Worm (Caenorhabditis elegans) whole organism, dauer: ENCODE measurements around the gene nhr-199.
"Not testable (repeated sequence)": the region's sequence is repeated elsewhere in the genome, so short reads cannot be mapped to it uniquely, and the experiment has no call there.

Experiments used
- unc-62 ChIP-seq: sonication (generic microtip); optimal IDR thresholded peaks from 2 replicates; lab custom pipeline; 2017; ENCODE audit warnings: missing biosample characterization, missing genetic modification reagents, missing genetic modification characterization

Gene nhr-199

DNA sequence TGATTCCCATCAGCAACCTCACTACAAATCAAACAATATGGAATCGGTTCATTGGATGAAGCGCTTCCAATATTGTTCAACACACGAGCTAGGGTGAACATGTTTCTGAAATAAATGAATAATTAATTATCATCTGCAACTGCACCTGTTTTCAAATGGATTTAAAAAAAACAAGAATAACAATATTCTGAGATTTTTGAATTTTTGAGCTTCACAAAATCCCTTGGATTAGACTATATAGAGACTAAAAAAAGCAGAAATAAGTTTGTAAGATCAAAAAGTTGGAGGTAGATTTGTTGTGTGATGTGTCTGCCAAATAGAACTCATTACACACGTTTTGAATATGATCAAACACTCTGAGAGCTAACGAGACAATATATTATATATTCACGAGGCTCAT, at the start of gene nhr-199:
Gene nhr-199, minus strand, starts transcription at position 101 of the 400 bp plus-strand sequence.
- TF ChIP-seq unc-62, result no peak

DNA sequence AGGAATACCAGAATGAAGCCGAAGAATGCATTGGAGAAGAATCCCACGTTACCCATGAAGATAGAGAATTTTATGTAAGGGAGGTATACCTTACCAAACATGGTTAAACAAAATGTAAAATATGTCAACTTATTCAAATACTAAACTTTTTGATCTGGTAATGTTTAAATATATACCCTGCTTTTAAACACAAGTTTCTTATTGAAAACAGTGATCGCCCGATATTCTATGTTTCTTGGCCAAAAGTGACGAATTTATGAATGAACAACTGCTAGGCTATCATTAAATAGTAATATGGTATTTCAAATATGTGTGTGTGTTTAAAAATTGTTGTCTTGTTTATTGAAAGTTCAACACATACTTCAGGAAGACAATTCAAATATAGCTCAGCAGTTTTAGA, 48.6 kb upstream of the nhr-199 start, which contains the start of gene T23D5.8:
Gene T23D5.8, minus strand, starts transcription at position 101 of the 400 bp plus-strand sequence.
- not testable (repeated sequence) for TF ChIP-seq unc-62

ce11 chrV:15744366-15744765, 44.7 kb upstream of the nhr-199 start, which contains the start of gene str-19:
Gene str-19 (minus strand): TSS chrV:15744466.
- TF ChIP-seq unc-62, result not testable (repeated sequence)

DNA sequence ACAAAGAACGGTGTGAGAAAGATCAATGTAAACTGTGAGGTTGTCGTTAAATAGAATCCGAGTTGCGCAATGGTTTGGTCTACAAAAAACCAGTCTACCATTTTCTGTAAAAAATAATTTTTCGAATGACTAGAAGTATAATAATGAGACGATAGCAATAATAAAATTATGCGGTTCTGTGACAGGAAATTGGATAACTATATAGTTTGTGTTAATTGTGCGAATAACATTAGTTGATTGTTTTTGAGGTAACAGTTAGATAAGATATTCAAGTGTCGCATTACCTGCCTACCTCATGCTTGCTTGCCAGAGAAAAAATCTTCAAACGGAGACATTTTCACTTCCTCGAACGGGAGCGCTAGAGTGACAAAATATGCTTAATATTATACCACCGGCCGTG, 42.2 kb upstream of the nhr-199 start, which contains the start of gene str-18:
Gene str-18, minus strand, starts transcription at position 101 of the 400 bp plus-strand sequence.
- TF ChIP-seq unc-62, result no peak

- no peak for TF ChIP-seq unc-62
These were observed 36.0 kb upstream of the nhr-199 start, which contains the start of gene str-27 for ce11 chrV:15735720-15736119. Gene str-27 (minus strand): TSS chrV:15735820.

ce11 chrV:15733568-15733967, 33.9 kb upstream of the nhr-199 start, which contains the start of gene T23D5.3:
Gene T23D5.3 (minus strand): TSS chrV:15733668.
- no peak for TF ChIP-seq unc-62

DNA sequence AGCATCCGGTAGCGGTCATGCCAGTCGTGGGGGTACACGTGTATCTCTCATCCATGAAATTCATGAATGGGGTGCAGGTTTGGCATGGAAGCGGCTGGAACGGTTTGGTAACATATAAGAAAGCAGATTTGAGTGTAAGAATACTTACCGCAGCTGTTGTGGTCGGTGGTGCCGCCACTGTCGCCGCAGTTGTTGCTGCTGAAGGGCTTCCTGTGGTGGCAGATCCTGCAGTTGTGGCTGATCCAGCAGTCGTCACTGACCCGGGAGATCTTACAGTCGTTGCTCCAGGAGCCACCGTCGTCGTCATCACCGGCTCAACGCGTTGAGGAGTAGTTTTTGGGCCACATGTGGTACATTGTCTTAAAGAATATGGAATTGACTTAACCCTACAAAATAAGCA, 33.3 kb upstream of the nhr-199 start:
- TF ChIP-seq unc-62, result no peak

ce11 chrV:15732209-15732608, 32.5 kb upstream of the nhr-199 start, which contains the start of gene str-38:
Gene str-38 (minus strand): TSS chrV:15732309.
- TF ChIP-seq unc-62, result no peak

DNA sequence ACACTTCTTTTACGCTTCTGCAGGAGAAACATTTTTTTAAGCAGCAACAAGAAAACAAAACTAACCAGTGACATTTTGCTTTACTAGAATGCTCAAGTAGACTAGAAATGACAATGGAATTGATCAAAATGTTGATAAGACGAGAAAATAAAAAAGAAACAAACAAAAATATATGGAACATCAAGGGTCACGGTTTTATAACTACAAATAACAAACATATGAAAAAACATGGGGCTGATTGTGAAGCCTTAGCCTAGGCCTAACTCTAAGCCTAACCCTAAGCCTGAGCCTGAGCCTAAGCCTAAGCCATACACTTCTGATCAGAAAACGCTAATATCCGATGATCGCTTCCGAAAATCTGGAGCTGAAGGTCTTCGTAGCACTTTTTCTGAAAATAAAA, 30.8 kb upstream of the nhr-199 start, which contains the start of gene Y6E2A.10:
Gene Y6E2A.10, minus strand, starts transcription at position 101 of the 400 bp plus-strand sequence.
- no peak for TF ChIP-seq unc-62

DNA sequence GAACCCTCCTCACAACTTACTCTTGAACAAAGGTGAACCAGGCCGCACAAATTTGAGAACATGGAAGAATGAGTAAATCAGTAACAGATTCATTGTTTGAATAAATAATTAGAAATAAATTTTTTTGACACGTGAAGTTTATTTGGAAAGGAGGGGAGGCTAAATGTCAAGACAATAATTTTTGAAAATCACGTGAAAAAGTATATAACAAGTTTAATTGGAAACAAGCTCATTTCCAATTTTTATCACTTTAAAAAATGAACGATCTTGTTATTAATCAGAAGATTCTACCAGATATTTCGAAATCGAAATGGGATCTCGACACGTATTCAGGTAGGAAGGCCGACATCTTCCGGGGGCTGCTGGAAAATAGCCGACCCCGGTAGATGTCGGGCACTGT, 26.9 kb upstream of the nhr-199 start, which contains the start of the genes irld-57 and sfxn-1.3:
Gene irld-57, minus strand, starts transcription at position 101 of the 400 bp plus-strand sequence.
Gene sfxn-1.3, plus strand, starts transcription at position 232 of the 400 bp plus-strand sequence.
- no peak for TF ChIP-seq unc-62

- no peak for TF ChIP-seq unc-62
These were observed 22.2 kb upstream of the nhr-199 start, which contains the start of gene srh-140 for ce11 chrV:15721888-15722287. Gene srh-140 (plus strand): TSS chrV:15722188.

- TF ChIP-seq unc-62, result no peak
These were observed 21.7 kb upstream of the nhr-199 start for ce11 chrV:15721431-15721830.

ce11 chrV:15719570-15719969, 19.9 kb upstream of the nhr-199 start, which contains the start of gene Y6E2A.7:
Gene Y6E2A.7 (plus strand): TSS chrV:15719870.
- TF ChIP-seq unc-62, result no peak

DNA sequence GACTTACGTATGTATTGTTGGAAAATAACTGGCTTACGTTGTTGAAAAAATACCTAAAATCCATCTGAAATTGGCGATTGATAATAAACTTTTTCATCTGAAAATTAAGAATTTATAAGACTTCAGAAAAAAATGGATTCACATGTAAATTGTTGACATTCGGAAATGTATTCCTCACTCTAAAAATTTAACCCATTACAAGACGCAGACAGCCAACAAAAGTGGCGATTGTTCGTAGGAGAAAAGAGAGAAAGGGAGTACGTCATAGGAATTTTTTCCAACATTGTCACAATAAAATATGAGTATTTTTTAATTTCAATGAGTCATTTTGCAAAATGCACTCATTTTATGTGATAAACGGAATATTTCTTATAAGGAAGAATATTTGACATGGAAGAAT, 18.9 kb upstream of the nhr-199 start, which contains the start of gene Y6E2A.5:
Gene Y6E2A.5, minus strand, starts transcription at position 101 of the 400 bp plus-strand sequence.
- no peak for TF ChIP-seq unc-62

ce11 chrV:15716679-15717078, 17.0 kb upstream of the nhr-199 start, which contains the start of gene Y6E2A.4:
Gene Y6E2A.4 (minus strand): TSS chrV:15716779.
- no peak for TF ChIP-seq unc-62

- TF ChIP-seq unc-62, result no peak
These were observed 15.9 kb upstream of the nhr-199 start for ce11 chrV:15715636-15716035.

DNA sequence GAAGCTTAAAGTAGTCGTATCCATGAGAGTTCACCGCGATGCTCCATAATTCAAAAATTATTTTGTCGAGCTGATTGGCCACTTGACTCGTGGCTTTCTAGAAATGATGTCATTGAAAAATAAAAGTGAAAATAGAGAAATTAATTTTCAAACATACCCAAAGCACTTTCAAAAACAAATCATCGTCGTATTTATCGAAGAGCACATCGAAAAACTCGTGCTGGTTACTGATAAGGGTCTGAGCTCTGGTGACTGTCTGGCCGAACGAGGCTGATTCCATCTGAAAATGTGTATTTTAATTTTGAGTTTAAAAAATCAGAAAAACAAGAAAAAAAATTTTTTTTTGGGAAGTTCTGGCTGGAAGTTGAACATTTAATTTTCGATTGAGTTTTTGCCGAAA, 12.7 kb upstream of the nhr-199 start:
- TF ChIP-seq unc-62, result no peak

DNA sequence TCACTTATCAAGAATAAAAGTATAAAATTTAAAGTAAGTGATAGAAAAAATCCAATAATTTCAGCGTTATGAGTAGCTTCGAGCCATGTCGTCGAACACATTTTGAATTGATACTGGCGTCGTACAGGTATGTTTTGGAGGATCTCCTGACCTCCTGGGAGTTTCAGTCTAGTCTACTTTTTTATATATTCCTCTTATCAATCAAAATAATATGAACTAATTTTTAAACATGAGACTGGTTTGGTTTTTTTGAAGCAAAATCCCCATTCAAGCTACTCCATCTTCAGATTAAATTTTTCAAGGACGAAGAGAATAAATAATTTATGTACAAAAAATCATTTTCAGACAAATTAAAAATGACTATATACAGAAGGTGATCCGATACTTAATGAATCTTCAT, 12.2 kb upstream of the nhr-199 start, which contains the start of gene str-101:
Gene str-101, minus strand, starts transcription at position 101 of the 400 bp plus-strand sequence.
- no peak for TF ChIP-seq unc-62
